Worm (Caenorhabditis elegans) whole organism, L1 larva: ENCODE results near the gene zipt-3.
A peak's percentile ranks its signal among the peaks of the same experiment; 100 is the strongest.

ENCODE experiments used
- Y116A8C.19 ChIP-seq: sonication (generic microtip); optimal IDR thresholded peaks from 2 replicates; lab custom pipeline; 2016; ENCODE audit warnings: missing compliant biosample characterization, missing genetic modification characterization, borderline replicate concordance
- alr-1 ChIP-seq: fragments of 200-800 bp; sonication (Bioruptor generic); optimal IDR thresholded peaks from 2 replicates; lab custom pipeline; 2018; ENCODE audit warnings: borderline replicate concordance, mild to moderate bottlenecking, missing genetic modification characterization, missing compliant biosample characterization
- ama-1 ChIP-seq: fragments of 150-350 bp; optimal IDR thresholded peaks from 2 replicates; lab custom pipeline; 2014
- ceh-82 ChIP-seq, 3 experiments: fragments of 150-350 bp in 1 of 3; sonication (generic microtip) in 2 of 3; optimal IDR thresholded peaks; 2 replicates each; lab custom pipeline; 2014 to 2017; ENCODE audit warnings: missing biosample characterization in 3 of 3, missing genetic modification characterization in 3 of 3
- ces-1 ChIP-seq: fragments of 150-350 bp; optimal IDR thresholded peaks from 2 replicates; lab custom pipeline; 2014; ENCODE audit warnings: missing biosample characterization, missing genetic modification reagents, missing genetic modification characterization
- dpl-1 ChIP-seq, 3 experiments: fragments of 150-350 bp in 2 of 3; sonication (generic microtip) in 1 of 3; optimal IDR thresholded peaks; 2 replicates each; lab custom pipeline; 2014 to 2017; ENCODE audit warnings: missing biosample characterization in 3 of 3, missing genetic modification characterization in 3 of 3, missing genetic modification reagents in 3 of 3
- efl-1 ChIP-seq, 4 experiments: fragments of 150-350 bp; optimal IDR thresholded peaks in 3 of 4; peaks in 1 of 4; 1 replicate in 1 of 4; 2 replicates in 3 of 4; lab custom pipeline; 2014; ENCODE audit warnings: missing biosample characterization in 2 of 4, missing genetic modification characterization in 2 of 4, missing genetic modification reagents in 2 of 4
- efl-3 ChIP-seq: fragments of 200-800 bp; sonication (Bioruptor generic); optimal IDR thresholded peaks from 2 replicates; lab custom pipeline; 2018; ENCODE audit warnings: mild to moderate bottlenecking, missing genetic modification characterization, missing compliant biosample characterization
- fkh-10 ChIP-seq: sonication (generic microtip); optimal IDR thresholded peaks from 2 replicates; lab custom pipeline; 2017; ENCODE audit warnings: missing biosample characterization, missing genetic modification reagents, missing genetic modification characterization
- fkh-4 ChIP-seq: sonication (generic microtip); optimal IDR thresholded peaks from 2 replicates; lab custom pipeline; 2016; ENCODE audit warnings: missing compliant biosample characterization, missing genetic modification characterization, borderline replicate concordance
- fkh-8 ChIP-seq: sonication (generic microtip); optimal IDR thresholded peaks from 2 replicates; lab custom pipeline; 2016; ENCODE audit warnings: mild to moderate bottlenecking, missing genetic modification characterization, missing compliant biosample characterization
- irx-1 ChIP-seq: sonication (generic microtip); optimal IDR thresholded peaks from 2 replicates; lab custom pipeline; 2016; ENCODE audit warnings: missing genetic modification characterization, missing compliant biosample characterization
- lin-13 ChIP-seq: fragments of 150-350 bp; optimal IDR thresholded peaks from 2 replicates; lab custom pipeline; 2014; ENCODE audit warnings: missing biosample characterization, missing genetic modification reagents, missing genetic modification characterization
- lin-14 ChIP-seq: fragments of 200-800 bp; sonication (Bioruptor generic); optimal IDR thresholded peaks from 2 replicates; lab custom pipeline; 2018; ENCODE audit warnings: mild to moderate bottlenecking, missing genetic modification characterization, moderate library complexity, missing compliant biosample characterization
- lin-35 ChIP-seq, 2 experiments: fragments of 150-350 bp; optimal IDR thresholded peaks; 2 replicates each; lab custom pipeline; 2014; ENCODE audit warnings: missing biosample characterization in 2 of 2, missing genetic modification characterization in 2 of 2, missing genetic modification reagents in 2 of 2
- lin-39 ChIP-seq: fragments of 150-350 bp; optimal IDR thresholded peaks from 2 replicates; lab custom pipeline; 2014; ENCODE audit warnings: missing biosample characterization, missing genetic modification reagents, missing genetic modification characterization
- lir-3 ChIP-seq: sonication (generic microtip); optimal IDR thresholded peaks from 2 replicates; lab custom pipeline; 2016; ENCODE audit warnings: mild to moderate bottlenecking, missing genetic modification characterization, moderate library complexity, missing compliant biosample characterization; ENCODE audit not compliant: poor library complexity
- lsy-2 ChIP-seq, 2 experiments: fragments of 150-350 bp; optimal IDR thresholded peaks; 2 replicates each; lab custom pipeline; 2014; ENCODE audit warnings: missing biosample characterization in 2 of 2, missing genetic modification characterization in 2 of 2
- mef-2 ChIP-seq: fragments of 150-350 bp; optimal IDR thresholded peaks from 2 replicates; lab custom pipeline; 2014; ENCODE audit warnings: missing biosample characterization, missing genetic modification characterization
- nhr-11 ChIP-seq: fragments of 150-350 bp; optimal IDR thresholded peaks from 2 replicates; lab custom pipeline; 2014; ENCODE audit warnings: missing biosample characterization, missing genetic modification characterization
- nhr-19 ChIP-seq: fragments of 200-800 bp; sonication (Bioruptor generic); conservative IDR thresholded peaks from 2 replicates; pipeline ENCODE4 v1.3.6; 2022; ENCODE audit warnings: missing genetic modification characterization, missing compliant biosample characterization
- nhr-20 ChIP-seq: sonication (generic microtip); optimal IDR thresholded peaks from 2 replicates; lab custom pipeline; 2016; ENCODE audit warnings: mild to moderate bottlenecking, missing genetic modification characterization, missing compliant biosample characterization
- nhr-47 ChIP-seq: sonication (generic microtip); optimal IDR thresholded peaks from 2 replicates; lab custom pipeline; 2016; ENCODE audit warnings: mild to moderate bottlenecking, missing genetic modification characterization, moderate library complexity, missing compliant biosample characterization
- nhr-71 ChIP-seq: sonication (generic microtip); optimal IDR thresholded peaks from 2 replicates; lab custom pipeline; 2016; ENCODE audit warnings: mild to moderate bottlenecking, missing genetic modification characterization, moderate library complexity, missing compliant biosample characterization
- nhr-77 ChIP-seq: fragments of 150-350 bp; optimal IDR thresholded peaks from 2 replicates; lab custom pipeline; 2014; ENCODE audit warnings: missing biosample characterization, missing genetic modification characterization
- nhr-90 ChIP-seq: sonication (generic microtip); optimal IDR thresholded peaks from 2 replicates; lab custom pipeline; 2016; ENCODE audit warnings: mild to moderate bottlenecking, missing genetic modification characterization, missing compliant biosample characterization; ENCODE audit not compliant: poor library complexity
- pax-3 ChIP-seq: fragments of 200-800 bp; sonication (Bioruptor generic); optimal IDR thresholded peaks from 2 replicates; lab custom pipeline; 2018; ENCODE audit warnings: mild to moderate bottlenecking, missing genetic modification characterization, moderate library complexity, missing compliant biosample characterization
- pqm-1 ChIP-seq: sonication (generic microtip); optimal IDR thresholded peaks from 3 replicates; lab custom pipeline; 2017; ENCODE audit warnings: missing biosample characterization, missing genetic modification characterization
- sox-4 ChIP-seq: sonication (generic microtip); optimal IDR thresholded peaks from 2 replicates; lab custom pipeline; 2016; ENCODE audit warnings: missing genetic modification characterization, missing compliant biosample characterization
- unc-30 ChIP-seq: sonication (generic microtip); optimal IDR thresholded peaks from 2 replicates; lab custom pipeline; 2017; ENCODE audit warnings: missing biosample characterization, missing genetic modification characterization
- unc-62 ChIP-seq: fragments of 150-350 bp; optimal IDR thresholded peaks from 2 replicates; lab custom pipeline; 2014; ENCODE audit warnings: missing biosample characterization, missing genetic modification reagents, missing genetic modification characterization
- unc-98 ChIP-seq: fragments of 200-800 bp; sonication (Bioruptor generic); IDR thresholded peaks from 2 replicates; pipeline ENCODE4 v1.3.6; 2022; ENCODE audit warnings: missing genetic modification characterization, missing compliant biosample characterization
- zip-4 ChIP-seq: fragments of 200-800 bp; sonication (Bioruptor generic); optimal IDR thresholded peaks from 2 replicates; lab custom pipeline; 2018; ENCODE audit warnings: mild to moderate bottlenecking, missing genetic modification characterization, moderate library complexity, missing compliant biosample characterization

Gene zipt-3

ce11 chrII:5691216-5691771 is 26.6 kb upstream of the zipt-3 start, which contains the start of the genes ndub-5 and eif-2D:
ndub-5 (minus strand) TSS chrII:5691353.
eif-2D (plus strand) TSS chrII:5691721.
- TF ChIP-seq lin-14 = peak; percentile 19
- peak; percentile 12 for TF ChIP-seq nhr-71 (tag; lab: Kevin White, UChicago)
- no peak for TF ChIP-seq pax-3 (tag; lab: Kevin White, UChicago)
- no peak for TF ChIP-seq efl-1 (optimal IDR thresholded peaks at IDR 0.05; lab: Kevin White, UChicago)
- TF ChIP-seq efl-1 (GFP tag; optimal IDR thresholded peaks at IDR 0.05 in 1 of 2; lab: Kevin White, UChicago) = peak in 1 of 2 experiments; percentile 79
- TF ChIP-seq lsy-2 (tag; optimal IDR thresholded peaks at IDR 0.05; lab: Kevin White, UChicago) = peak in 1 of 2 experiments; percentile 36
- TF ChIP-seq dpl-1 (GFP tag; optimal IDR thresholded peaks at IDR 0.05; lab: Kevin White, UChicago) = peak in 1 of 3 experiments; percentile 38
- no peak for TF ChIP-seq unc-62 (GFP tag; lab: Kevin White, UChicago)
- peak in 1 of 2 experiments; percentile 25 for TF ChIP-seq lin-35 (GFP tag; optimal IDR thresholded peaks at IDR 0.05; lab: Kevin White, UChicago)
- TF ChIP-seq nhr-90 (tag; lab: Kevin White, UChicago) = no peak

ce11 chrII:5693893-5694292 is 24.0 kb upstream of the zipt-3 start, which contains the start of gene C25H3.3:
C25H3.3 (plus strand) TSS chrII:5694193.
- TF ChIP-seq pax-3 (tag; lab: Kevin White, UChicago) (no peak), efl-1 (optimal IDR thresholded peaks at IDR 0.05; lab: Kevin White, UChicago) (no peak), efl-1 (GFP tag; optimal IDR thresholded peaks at IDR 0.05 in 1 of 2; lab: Kevin White, UChicago) (peak in 1 of 2 experiments; percentile 61)

- TF ChIP-seq nhr-47 (no peak), ama-1 (lab: Kevin White, UChicago) (no peak), efl-3 (no peak), nhr-11 (no peak), unc-30 (tag; lab: Kevin White, UChicago) (no peak), mef-2 (no peak), alr-1 (tag; lab: Kevin White, UChicago) (no peak), fkh-4 (tag; lab: Kevin White, UChicago) (no peak), sox-4 (tag; lab: Kevin White, UChicago) (no peak), fkh-10 (GFP tag; lab: Kevin White, UChicago) (no peak), Y116A8C.19 (tag; lab: Kevin White, UChicago) (no peak), nhr-77 (tag; lab: Kevin White, UChicago) (no peak), nhr-19 (GFP tag; lab: Robert Waterston, UW) (no peak), lir-3 (tag; lab: Kevin White, UChicago) (no peak), irx-1 (tag; lab: Kevin White, UChicago) (no peak), nhr-20 (no peak), ceh-82 (tag; optimal IDR thresholded peaks at IDR 0.05; lab: Kevin White, UChicago) (no peak), ces-1 (GFP tag; lab: Kevin White, UChicago) (no peak), pqm-1 (tag; lab: Kevin White, UChicago) (no peak)
Observed at ce11 chrII:5694798-5695197, 23.1 kb upstream of the zipt-3 start, which contains the start of gene C25H3.14. C25H3.14 (plus strand) TSS chrII:5695098.

- no peak for TF ChIP-seq unc-98 (GFP tag; lab: Robert Waterston, UW)
- TF ChIP-seq fkh-8 (tag; lab: Kevin White, UChicago) = no peak
- TF ChIP-seq dpl-1 (GFP tag; optimal IDR thresholded peaks at IDR 0.05; lab: Kevin White, UChicago) = no peak
- no peak for TF ChIP-seq lin-13 (GFP tag; lab: Kevin White, UChicago)
- no peak for TF ChIP-seq lin-39 (tag; lab: Kevin White, UChicago)
- TF ChIP-seq efl-1 (optimal IDR thresholded peaks at IDR 0.05; lab: Kevin White, UChicago) = no peak
- no peak for TF ChIP-seq efl-1 (GFP tag; optimal IDR thresholded peaks at IDR 0.05 in 1 of 2; lab: Kevin White, UChicago)
- no peak for TF ChIP-seq sox-4 (tag; lab: Kevin White, UChicago)
- TF ChIP-seq zip-4 = no peak
Observed at ce11 chrII:5696218-5696617, 21.7 kb upstream of the zipt-3 start.
